Fruit fly (Drosophila melanogaster): ENCODE data around the gene CG13606.

dm6 chr3R:24144542-24144941, 27.9 kb upstream of the CG13606 start:
- TF ChIP-seq dimm (GFP tag; IDR thresholded peaks at IDR 0.05) = no peak
- TF ChIP-seq tio (GFP tag; optimal IDR thresholded peaks at IDR 0.05) = no peak
- no peak for TF ChIP-seq NC2α (GFP tag; optimal IDR thresholded peaks at IDR 0.05)
- TF ChIP-seq en (GFP tag; optimal IDR thresholded peaks at IDR 0.05) = no peak
- TF ChIP-seq dan (GFP tag; IDR thresholded peaks at IDR 0.05) = no peak

All from whole organism, embryonic.